Fruit fly (Drosophila melanogaster) whole organism, embryonic: ENCODE results near the gene MED15.
A peak's percentile ranks its signal among the peaks of the same experiment; 100 is the strongest.

ENCODE experiments used
- Ada2b ChIP-seq: fragments of 200-800 bp; sonication (Bioruptor generic); IDR thresholded peaks from 2 replicates; pipeline ENCODE4 v1.3.6; 2022; ENCODE audit warnings: missing biosample characterization, missing genetic modification characterization
- Aef1 ChIP-seq: fragments of 200-800 bp; sonication (Bioruptor generic); IDR thresholded peaks from 3 replicates; pipeline ENCODE4 v1.3.6; 2022; ENCODE audit warnings: missing biosample characterization, missing genetic modification characterization
- Atf-2 ChIP-seq: fragments of 200-800 bp; sonication (Bioruptor generic); optimal IDR thresholded peaks from 2 replicates; lab custom pipeline; 2016; ENCODE audit warnings: missing biosample characterization, missing genetic modification characterization
- Atf6 ChIP-seq: fragments of 200-800 bp; sonication (Bioruptor generic); IDR thresholded peaks from 2 replicates; pipeline ENCODE4 v1.3.6; 2022; ENCODE audit warnings: missing biosample characterization, missing genetic modification characterization
- Awh ChIP-seq: fragments of 200-800 bp; sonication (Bioruptor generic); IDR thresholded peaks from 2 replicates; pipeline ENCODE4, ENCODE4 v1.3.6; 2022; ENCODE audit warnings: missing biosample characterization, missing genetic modification characterization
- BtbVII ChIP-seq: fragments of 200-800 bp; sonication (Bioruptor generic); optimal IDR thresholded peaks from 3 replicates; lab custom pipeline; 2017; ENCODE audit warnings: missing biosample characterization, mild to moderate bottlenecking, missing genetic modification characterization
- CG10565 ChIP-seq: fragments of 200-800 bp; sonication (Bioruptor generic); optimal IDR thresholded peaks from 3 replicates; lab custom pipeline; 2016; ENCODE audit warnings: missing biosample characterization, mild to moderate bottlenecking, missing genetic modification characterization
- CG12071 ChIP-seq: fragments of 200-800 bp; sonication (Bioruptor generic); optimal IDR thresholded peaks from 3 replicates; lab custom pipeline; 2018; ENCODE audit warnings: missing biosample characterization, mild to moderate bottlenecking, missing genetic modification characterization
- CG12219 ChIP-seq: fragments of 200-800 bp; sonication (Bioruptor generic); optimal IDR thresholded peaks from 3 replicates; lab custom pipeline; 2018; ENCODE audit warnings: missing biosample characterization, mild to moderate bottlenecking, missing genetic modification characterization
- CG12236 ChIP-seq: fragments of 200-800 bp; sonication (Bioruptor generic); optimal IDR thresholded peaks from 2 replicates; lab custom pipeline; 2016; ENCODE audit warnings: missing biosample characterization, missing genetic modification characterization
- CG13424 ChIP-seq: fragments of 200-800 bp; sonication (Bioruptor generic); optimal IDR thresholded peaks from 2 replicates; lab custom pipeline; 2019; ENCODE audit warnings: missing biosample characterization, mild to moderate bottlenecking, missing genetic modification characterization, moderate library complexity
- CG17385 ChIP-seq: fragments of 200-800 bp; sonication (Bioruptor generic); optimal IDR thresholded peaks from 3 replicates; lab custom pipeline; 2018; ENCODE audit warnings: missing biosample characterization, mild to moderate bottlenecking, missing genetic modification characterization
- CG17612 ChIP-seq: fragments of 200-800 bp; sonication (Bioruptor generic); IDR thresholded peaks from 2 replicates; pipeline ENCODE4 v1.3.6; 2022; ENCODE audit warnings: missing biosample characterization, missing genetic modification characterization
- CG18476 ChIP-seq: fragments of 200-800 bp; sonication (Bioruptor generic); optimal IDR thresholded peaks from 2 replicates; lab custom pipeline; 2016; ENCODE audit warnings: missing biosample characterization, mild to moderate bottlenecking, missing genetic modification characterization
- CG18619 ChIP-seq: fragments of 200-800 bp; sonication (Bioruptor generic); optimal IDR thresholded peaks from 3 replicates; lab custom pipeline; 2017; ENCODE audit warnings: missing biosample characterization, mild to moderate bottlenecking, missing genetic modification characterization
- CG2116 ChIP-seq: fragments of 200-800 bp; sonication (Bioruptor generic); optimal IDR thresholded peaks from 3 replicates; lab custom pipeline; 2018; ENCODE audit warnings: missing biosample characterization, mild to moderate bottlenecking, missing genetic modification characterization
- CG2120 ChIP-seq: fragments of 200-800 bp; sonication (Bioruptor generic); optimal IDR thresholded peaks from 3 replicates; lab custom pipeline; 2016; ENCODE audit warnings: missing biosample characterization, missing genetic modification characterization
- CG2875 ChIP-seq: fragments of 200-800 bp; sonication (Bioruptor generic); optimal IDR thresholded peaks from 2 replicates; lab custom pipeline; 2017; ENCODE audit warnings: missing biosample characterization, mild to moderate bottlenecking, missing genetic modification characterization, missing genetic modification reagents
- CG30020 ChIP-seq: fragments of 200-800 bp; optimal IDR thresholded peaks from 2 replicates; lab custom pipeline; 2019; ENCODE audit warnings: missing biosample characterization, mild to moderate bottlenecking, missing genetic modification characterization, moderate library complexity
- CG31388 ChIP-seq: fragments of 200-800 bp; sonication (Bioruptor generic); optimal IDR thresholded peaks from 2 replicates; lab custom pipeline; 2016; ENCODE audit warnings: missing biosample characterization, missing genetic modification characterization
- CG32772 ChIP-seq: fragments of 200-800 bp; sonication (Bioruptor generic); IDR thresholded peaks from 2 replicates; pipeline ENCODE4 v1.3.6; 2022; ENCODE audit warnings: missing biosample characterization, missing genetic modification characterization
- CG4328 ChIP-seq: fragments of 200-800 bp; sonication (Bioruptor generic); optimal IDR thresholded peaks from 3 replicates; lab custom pipeline; 2017; ENCODE audit warnings: missing biosample characterization, missing genetic modification reagents, missing genetic modification characterization
- CG6175 ChIP-seq: fragments of 200-800 bp; sonication (Bioruptor generic); IDR thresholded peaks from 3 replicates; pipeline ENCODE4 v1.3.6; 2022; ENCODE audit warnings: missing biosample characterization, missing genetic modification characterization
- CG6654 ChIP-seq: fragments of 200-800 bp; sonication (Bioruptor generic); optimal IDR thresholded peaks from 2 replicates; lab custom pipeline; 2017; ENCODE audit warnings: missing biosample characterization, mild to moderate bottlenecking, missing genetic modification characterization
- CG9437 ChIP-seq: fragments of 200-800 bp; sonication (Bioruptor generic); optimal IDR thresholded peaks from 2 replicates; lab custom pipeline; 2018; ENCODE audit warnings: missing biosample characterization, mild to moderate bottlenecking, missing genetic modification characterization
- CG9797 ChIP-seq: fragments of 200-800 bp; sonication (Bioruptor generic); optimal IDR thresholded peaks from 3 replicates; lab custom pipeline; 2018; ENCODE audit warnings: missing biosample characterization, mild to moderate bottlenecking, missing genetic modification characterization
- D19A ChIP-seq: fragments of 200-800 bp; optimal IDR thresholded peaks from 3 replicates; lab custom pipeline; 2019; ENCODE audit warnings: missing biosample characterization, mild to moderate bottlenecking, missing genetic modification characterization, moderate library complexity
- Dbx ChIP-seq: fragments of 200-800 bp; sonication (Bioruptor generic); IDR thresholded peaks from 3 replicates; pipeline ENCODE4 v1.3.6; 2022; ENCODE audit warnings: missing biosample characterization, missing genetic modification characterization
- Doc3 ChIP-seq: fragments of 200-800 bp; sonication (Bioruptor generic); IDR thresholded peaks from 3 replicates; pipeline ENCODE4 v1.3.6; 2022; ENCODE audit warnings: missing biosample characterization, missing genetic modification characterization; ENCODE audit not compliant: partially characterized antibody
- GATAe ChIP-seq: fragments of 200-800 bp; sonication (Bioruptor generic); conservative IDR thresholded peaks from 2 replicates; pipeline ENCODE4 v1.3.6; 2022; ENCODE audit warnings: missing biosample characterization, missing genetic modification characterization
- Hr78 ChIP-seq, 2 experiments: fragments of 200-800 bp in 1 of 2; fragments of >200 bp in 1 of 2; sonication (Bioruptor generic) in 1 of 2; optimal IDR thresholded peaks; 2 replicates each; lab custom pipeline; 2017 to 2019; ENCODE audit warnings: missing biosample characterization in 2 of 2, missing genetic modification characterization in 2 of 2, mild to moderate bottlenecking in 1 of 2, moderate library complexity in 1 of 2
- MBD-R2 ChIP-seq: fragments of 200-800 bp; sonication (Bioruptor generic); IDR thresholded peaks from 2 replicates; pipeline ENCODE4 v1.3.6; 2022; ENCODE audit warnings: missing biosample characterization, missing genetic modification characterization
- Nf-YC ChIP-seq: fragments of 200-800 bp; optimal IDR thresholded peaks from 3 replicates; lab custom pipeline; 2019; ENCODE audit warnings: missing biosample characterization, mild to moderate bottlenecking, missing genetic modification characterization, moderate library complexity
- Oaz ChIP-seq: fragments of 200-800 bp; sonication (Bioruptor generic); IDR thresholded peaks from 2 replicates; pipeline ENCODE4 v1.3.6; 2022; ENCODE audit warnings: missing biosample characterization, missing genetic modification characterization
- Ravus ChIP-seq: fragments of 200-800 bp; sonication (Bioruptor generic); IDR thresholded peaks from 2 replicates; pipeline ENCODE4 v1.3.6; 2022; ENCODE audit warnings: missing biosample characterization, missing genetic modification characterization
- Tbp ChIP-seq: fragments of >200 bp; optimal IDR thresholded peaks from 2 replicates; lab custom pipeline; 2018; ENCODE audit warnings: missing biosample characterization, missing genetic modification characterization
- YL-1 ChIP-seq: fragments of 200-800 bp; sonication (Bioruptor generic); optimal IDR thresholded peaks from 3 replicates; lab custom pipeline; 2017; ENCODE audit warnings: missing biosample characterization, mild to moderate bottlenecking, missing genetic modification characterization
- aop ChIP-seq: fragments of 200-800 bp; sonication (Bioruptor generic); IDR thresholded peaks from 2 replicates; pipeline ENCODE4 v1.3.6; 2022; ENCODE audit warnings: missing biosample characterization, missing genetic modification characterization
- ara ChIP-seq: fragments of 200-800 bp; sonication (Bioruptor generic); IDR thresholded peaks from 2 replicates; pipeline ENCODE4 v1.3.6; 2022; ENCODE audit warnings: missing biosample characterization, missing genetic modification characterization
- fd102C ChIP-seq: fragments of 200-800 bp; sonication (Bioruptor generic); optimal IDR thresholded peaks from 2 replicates; lab custom pipeline; 2018; ENCODE audit warnings: missing biosample characterization, mild to moderate bottlenecking, missing genetic modification characterization, moderate library complexity
- gem ChIP-seq: fragments of 200-800 bp; sonication (Bioruptor generic); optimal IDR thresholded peaks from 2 replicates; lab custom pipeline; 2019; ENCODE audit warnings: missing biosample characterization, mild to moderate bottlenecking, missing genetic modification characterization, moderate library complexity
- her ChIP-seq: fragments of 200-800 bp; sonication (Bioruptor generic); optimal IDR thresholded peaks from 2 replicates; lab custom pipeline; 2016; ENCODE audit warnings: missing biosample characterization, missing genetic modification characterization
- lab ChIP-seq: fragments of 200-800 bp; sonication (Bioruptor generic); optimal IDR thresholded peaks from 3 replicates; lab custom pipeline; 2017; ENCODE audit warnings: missing biosample characterization, missing genetic modification characterization, mild to moderate bottlenecking, moderate library complexity, missing genetic modification reagents
- org-1 ChIP-seq: fragments of 200-800 bp; sonication (Bioruptor generic); optimal IDR thresholded peaks from 2 replicates; lab custom pipeline; 2017; ENCODE audit warnings: missing biosample characterization, missing genetic modification characterization
- otp ChIP-seq: fragments of 200-800 bp; sonication (Bioruptor generic); IDR thresholded peaks from 3 replicates; pipeline ENCODE4, ENCODE4 v1.3.6; 2022; ENCODE audit warnings: missing biosample characterization, missing genetic modification characterization
- p53 ChIP-seq: fragments of 200-800 bp; sonication (Bioruptor generic); optimal IDR thresholded peaks from 2 replicates; lab custom pipeline; 2016; ENCODE audit warnings: missing biosample characterization, missing genetic modification characterization
- row ChIP-seq: fragments of 200-800 bp; sonication (Bioruptor generic); IDR thresholded peaks from 3 replicates; pipeline ENCODE4 v1.3.6; 2022; ENCODE audit warnings: missing biosample characterization, missing genetic modification characterization
- salm ChIP-seq: fragments of 200-800 bp; sonication (Bioruptor generic); optimal IDR thresholded peaks from 2 replicates; lab custom pipeline; 2018; ENCODE audit warnings: missing biosample characterization, mild to moderate bottlenecking, missing genetic modification characterization
- shn ChIP-seq: fragments of 200-800 bp; sonication (Bioruptor generic); optimal IDR thresholded peaks from 3 replicates; lab custom pipeline; 2016; ENCODE audit warnings: missing biosample characterization, missing genetic modification characterization
- trem ChIP-seq: fragments of 200-800 bp; optimal IDR thresholded peaks from 3 replicates; lab custom pipeline; 2019; ENCODE audit warnings: missing biosample characterization, mild to moderate bottlenecking, missing genetic modification characterization, moderate library complexity
- unc-4 ChIP-seq: fragments of 200-800 bp; sonication (Bioruptor generic); IDR thresholded peaks from 2 replicates; pipeline ENCODE4 v1.3.6; 2022; ENCODE audit warnings: missing biosample characterization, missing genetic modification characterization; ENCODE audit not compliant: partially characterized antibody
- zfh1 ChIP-seq: fragments of 200-800 bp; sonication (Bioruptor generic); IDR thresholded peaks from 3 replicates; pipeline ENCODE4 v1.3.6; 2022; ENCODE audit warnings: missing biosample characterization, missing genetic modification characterization

Gene MED15

DNA sequence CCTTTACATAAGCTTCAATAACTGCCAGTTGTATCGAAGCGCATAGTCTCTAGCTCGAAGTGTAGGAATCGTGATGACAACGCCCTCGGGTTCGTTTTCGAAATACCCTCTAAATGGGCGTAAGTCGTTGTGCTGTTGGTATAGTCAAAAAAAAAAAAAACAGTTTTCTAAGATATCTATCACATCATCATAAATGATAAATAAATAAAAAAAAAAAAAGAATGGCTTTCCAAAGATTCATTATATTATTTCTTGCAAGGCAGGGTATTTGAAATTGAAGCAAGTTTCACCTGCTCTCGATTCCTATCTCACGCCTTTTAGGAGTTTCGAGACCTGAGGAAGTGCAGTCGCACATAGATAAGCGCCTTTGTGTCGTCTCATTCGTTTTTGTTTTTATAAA is 20.5 kb downstream of the MED15 start (continued):
- TF ChIP-seq Oaz (GFP tag; lab: Robert Waterston, UW): no peak
- no peak for TF ChIP-seq Doc3 (GFP tag; lab: Robert Waterston, UW)
- TF ChIP-seq BtbVII: no peak
- no peak for TF ChIP-seq CG18476 (GFP tag; lab: Kevin White, UChicago)
- no peak for TF ChIP-seq CG4328
- TF ChIP-seq Ravus (GFP tag; lab: Robert Waterston, UW): no peak
- TF ChIP-seq CG6654 (GFP tag; lab: Kevin White, UChicago): no peak
- no peak for TF ChIP-seq shn (GFP tag; lab: Kevin White, UChicago)
- no peak for TF ChIP-seq ara (GFP tag; lab: Robert Waterston, UW)
- TF ChIP-seq CG9437: no peak
- peak; percentile 92 for TF ChIP-seq D19A (tag; lab: Kevin White, UChicago)
- TF ChIP-seq CG17612 (GFP tag; lab: Robert Waterston, UW): no peak
- peak; percentile 65 for TF ChIP-seq gem (tag; lab: Kevin White, UChicago)
- TF ChIP-seq CG32772 (GFP tag; lab: Robert Waterston, UW): no peak
- no peak for TF ChIP-seq Tbp (GFP tag; lab: Kevin White, UChicago)
- no peak for TF ChIP-seq fd102C (GFP tag; lab: Kevin White, UChicago)
- no peak for TF ChIP-seq CG12236 (GFP tag; lab: Kevin White, UChicago)
- peak; percentile 40; the same call in 1 of the 3 replicates for TF ChIP-seq Aef1 (GFP tag; lab: Robert Waterston, UW)
- peak; percentile 0 for TF ChIP-seq CG13424
- peak; percentile 2 for TF ChIP-seq org-1 (GFP tag; lab: Kevin White, UChicago)
- no peak for TF ChIP-seq CG18619 (GFP tag; lab: Kevin White, UChicago)
- TF ChIP-seq CG31388 (GFP tag; lab: Kevin White, UChicago): no peak
- peak; percentile 70 for TF ChIP-seq zfh1 (GFP tag; lab: Robert Waterston, UW)
- peak; percentile 57 for TF ChIP-seq Ada2b
- no peak for TF ChIP-seq unc-4 (GFP tag; lab: Robert Waterston, UW)
- TF ChIP-seq CG30020 (tag; lab: Kevin White, UChicago): no peak
- TF ChIP-seq p53 (GFP tag; lab: Kevin White, UChicago): no peak
- TF ChIP-seq Atf-2 (GFP tag; lab: Kevin White, UChicago): peak; percentile 8
- TF ChIP-seq Dbx (GFP tag; lab: Robert Waterston, UW): no peak
- TF ChIP-seq salm (tag; lab: Kevin White, UChicago): no peak
- TF ChIP-seq CG2116 (GFP tag; lab: Kevin White, UChicago): no peak
- TF ChIP-seq CG2120 (GFP tag; lab: Kevin White, UChicago): peak; percentile 5
- peak; percentile 21 for TF ChIP-seq CG17385 (GFP tag; lab: Kevin White, UChicago)
- TF ChIP-seq otp (GFP tag; lab: Robert Waterston, UW): no peak
- no peak for TF ChIP-seq CG10565 (GFP tag; lab: Kevin White, UChicago)
- TF ChIP-seq Awh (GFP tag; lab: Robert Waterston, UW): no peak
- TF ChIP-seq CG9797 (GFP tag; lab: Kevin White, UChicago): no peak
- TF ChIP-seq Nf-YC (tag; lab: Kevin White, UChicago): no peak
- TF ChIP-seq row (GFP tag; lab: Robert Waterston, UW): peak; percentile 69
- TF ChIP-seq CG12071 (GFP tag; lab: Kevin White, UChicago): no peak
- no peak for TF ChIP-seq Hr78 (GFP tag; optimal IDR thresholded peaks at IDR 0.05; lab: Kevin White, UChicago)
- no peak for TF ChIP-seq her
- TF ChIP-seq YL-1 (GFP tag; lab: Kevin White, UChicago): no peak
- no peak for TF ChIP-seq lab
- TF ChIP-seq CG12219: no peak
- no peak for TF ChIP-seq GATAe
- TF ChIP-seq CG6175 (GFP tag; lab: Robert Waterston, UW): no peak
- TF ChIP-seq aop (GFP tag; lab: Robert Waterston, UW): no peak
- peak; percentile 27; the same call in 1 of the 2 replicates for TF ChIP-seq Atf6 (GFP tag; lab: Robert Waterston, UW)
- TF ChIP-seq trem (tag; lab: Kevin White, UChicago): no peak
- TF ChIP-seq CG2875 (GFP tag; lab: Kevin White, UChicago): no peak
- no peak for TF ChIP-seq MBD-R2 (GFP tag; lab: Robert Waterston, UW)
